Worm (Caenorhabditis elegans): ENCODE data around the gene F20D6.15.

F20D6.15 gene

DNA sequence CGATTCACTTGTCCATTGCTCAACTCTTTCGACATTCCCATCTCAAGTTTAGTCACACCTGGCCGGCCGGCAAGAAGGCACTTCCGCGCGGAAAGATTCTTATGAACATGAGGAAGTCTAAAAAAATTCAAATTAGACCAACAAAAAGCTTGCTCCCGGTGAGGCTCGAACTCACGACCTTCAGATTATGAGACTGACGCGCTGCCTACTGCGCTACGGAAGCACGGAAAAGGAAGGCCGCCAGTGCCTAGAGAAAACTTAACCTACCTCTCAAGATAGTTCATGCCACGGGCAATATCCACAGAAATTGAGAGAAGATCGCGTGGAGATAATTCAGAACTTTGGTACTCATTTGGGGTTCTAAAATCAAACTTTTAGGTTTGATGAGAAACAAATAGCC lies 41.8 kb upstream of the F20D6.15 start:
- TF ChIP-seq elt-4 (tag; optimal IDR thresholded peaks at IDR 0.05) (no peak), odd-2 (tag; optimal IDR thresholded peaks at IDR 0.05) (no peak), hlh-6 (tag; optimal IDR thresholded peaks at IDR 0.05) (peak; percentile 20), gmeb-2 (tag; optimal IDR thresholded peaks at IDR 0.05) (no peak), nhr-232 (tag; optimal IDR thresholded peaks at IDR 0.05) (no peak), tbx-7 (tag; optimal IDR thresholded peaks at IDR 0.05) (no peak), pax-1 (tag; optimal IDR thresholded peaks at IDR 0.05) (no peak), C08G9.2 (tag; optimal IDR thresholded peaks at IDR 0.05) (peak; percentile 23), pros-1 (tag; optimal IDR thresholded peaks at IDR 0.05) (no peak), che-1 (tag; optimal IDR thresholded peaks at IDR 0.05) (peak; percentile 23), hlh-30 (tag; optimal IDR thresholded peaks at IDR 0.05; ENCODE audit: insufficient read depth) (no peak), eyg-1 (tag; optimal IDR thresholded peaks at IDR 0.05) (no peak), pqm-1 (tag; optimal IDR thresholded peaks at IDR 0.05) (no peak)

DNA sequence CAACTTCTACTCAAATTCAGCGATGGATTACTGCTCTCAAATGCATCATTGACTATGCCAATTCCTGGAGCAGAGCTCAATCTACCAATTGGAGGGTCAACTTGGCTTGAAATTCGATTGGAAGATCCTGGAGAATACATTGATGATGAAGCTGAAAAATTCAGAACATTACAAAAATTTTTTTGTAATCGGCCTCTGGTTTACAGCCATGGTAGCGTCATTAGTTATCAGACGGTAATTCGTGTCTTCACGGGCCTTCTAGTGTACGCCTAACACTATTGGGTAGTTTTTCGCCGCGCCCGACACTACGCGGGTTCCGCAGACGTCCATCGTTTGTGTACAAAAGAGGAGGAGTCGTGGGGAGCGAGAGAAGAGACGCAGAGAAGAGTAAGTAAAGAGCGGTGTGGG lies 40.4 kb upstream of the F20D6.15 start:
- TF ChIP-seq nfya-1 (tag; optimal IDR thresholded peaks at IDR 0.05) (peak; percentile 49), ama-1 (optimal IDR thresholded peaks at IDR 0.05) (peak; percentile 82), ref-2 (tag; optimal IDR thresholded peaks at IDR 0.05) (peak; percentile 17), ceh-18 (tag; optimal IDR thresholded peaks at IDR 0.05) (peak; percentile 10), ceh-31 (tag; optimal IDR thresholded peaks at IDR 0.05) (peak; percentile 27), eyg-1 (tag; optimal IDR thresholded peaks at IDR 0.05) (no peak), lim-6 (tag; optimal IDR thresholded peaks at IDR 0.05) (no peak), ceh-24 (tag; optimal IDR thresholded peaks at IDR 0.05) (no peak), tbx-2 (tag; optimal IDR thresholded peaks at IDR 0.05) (peak; percentile 17), rnt-1 (tag; optimal IDR thresholded peaks at IDR 0.05) (peak; percentile 33), K09A11.1 (tag; optimal IDR thresholded peaks at IDR 0.05; ENCODE audit: insufficient read depth) (no peak), ztf-16 (tag; optimal IDR thresholded peaks at IDR 0.05) (no peak), ahr-1 (tag; optimal IDR thresholded peaks at IDR 0.05) (no peak), ceh-30 (tag; optimal IDR thresholded peaks at IDR 0.05) (peak; percentile 12), ceh-2 (tag; optimal IDR thresholded peaks at IDR 0.05) (peak; percentile 7), syd-9 (tag; optimal IDR thresholded peaks at IDR 0.05) (peak; percentile 15), C08G9.2 (tag; optimal IDR thresholded peaks at IDR 0.05) (peak; percentile 26)

DNA sequence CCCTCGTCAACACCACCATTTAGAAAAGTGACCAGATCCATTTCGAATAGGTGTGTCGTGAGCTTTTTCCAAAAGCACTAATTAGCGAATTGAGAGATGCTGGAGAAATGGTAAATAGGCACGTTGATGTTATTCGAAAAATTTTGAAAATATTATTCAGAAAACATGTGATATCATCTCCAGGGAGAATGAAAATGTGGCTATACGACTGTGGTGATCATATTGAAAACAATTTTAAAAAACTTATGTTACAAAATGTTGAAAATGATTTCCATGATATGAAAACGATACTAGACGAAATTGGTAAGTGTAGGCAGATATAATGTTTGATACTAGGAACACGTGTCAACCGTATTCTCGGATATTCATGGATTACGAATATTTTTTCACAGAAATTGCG lies 38.5 kb upstream of the F20D6.15 start, which contains the start of gene K07C11.10:
Gene K07C11.10 (minus strand): TSS at position 101 of the 400 bp plus-strand sequence.
- TF ChIP-seq ceh-22 (tag; optimal IDR thresholded peaks at IDR 0.05) (no peak), ttx-3 (tag; optimal IDR thresholded peaks at IDR 0.05) (no peak)

DNA sequence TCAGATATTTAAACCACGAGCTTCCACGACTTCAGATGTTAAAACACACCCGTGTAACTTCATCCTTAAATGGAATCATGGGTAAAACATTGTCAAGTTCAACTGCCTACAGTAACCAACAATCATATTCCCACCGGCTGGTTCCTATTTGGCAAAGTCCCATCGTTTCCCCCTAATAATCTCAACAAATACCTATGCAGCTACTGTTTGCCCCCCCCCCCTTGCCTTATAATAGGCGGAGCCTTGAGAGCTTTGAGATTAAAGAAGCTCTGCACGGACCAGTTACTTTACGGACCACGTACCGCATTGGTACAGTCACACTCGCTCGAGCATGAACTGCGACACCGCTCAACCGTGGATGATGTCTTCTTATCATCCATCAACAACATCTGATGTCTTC lies 36.4 kb upstream of the F20D6.15 start, which contains the start of gene pax-1:
Gene pax-1 (plus strand): TSS at position 301 of the 400 bp plus-strand sequence.
- TF ChIP-seq ttx-3 (tag; optimal IDR thresholded peaks at IDR 0.05): no peak
- TF ChIP-seq ceh-31 (tag; optimal IDR thresholded peaks at IDR 0.05): no peak
- TF ChIP-seq gmeb-2 (tag; optimal IDR thresholded peaks at IDR 0.05): no peak
- TF ChIP-seq madf-2 (tag; optimal IDR thresholded peaks at IDR 0.05): no peak
- no peak for TF ChIP-seq dve-1 (tag; optimal IDR thresholded peaks at IDR 0.05)
- TF ChIP-seq pha-2 (tag; optimal IDR thresholded peaks at IDR 0.05): no peak
- no peak for TF ChIP-seq nhr-11 (tag; optimal IDR thresholded peaks at IDR 0.05)
- TF ChIP-seq lin-11 (tag; optimal IDR thresholded peaks at IDR 0.05): no peak
- no peak for TF ChIP-seq ceh-6 (GFP tag; optimal IDR thresholded peaks at IDR 0.05)
- TF ChIP-seq ztf-16 (tag; optimal IDR thresholded peaks at IDR 0.05): no peak
- no peak for TF ChIP-seq ceh-34 (tag; optimal IDR thresholded peaks at IDR 0.05)
- no peak for TF ChIP-seq unc-55 (GFP tag; optimal IDR thresholded peaks at IDR 0.05)
- no peak for TF ChIP-seq nfya-1 (tag; optimal IDR thresholded peaks at IDR 0.05)
- no peak for TF ChIP-seq hlh-30 (tag; optimal IDR thresholded peaks at IDR 0.05; ENCODE audit: insufficient read depth)
- TF ChIP-seq C08G9.2 (tag; optimal IDR thresholded peaks at IDR 0.05): no peak
- no peak for TF ChIP-seq unc-86 (tag; optimal IDR thresholded peaks at IDR 0.05)
- TF ChIP-seq nhr-232 (tag; optimal IDR thresholded peaks at IDR 0.05): no peak
- no peak for TF ChIP-seq hlh-15 (tag; optimal IDR thresholded peaks at IDR 0.05)
